Worm (Caenorhabditis elegans) whole organism, early embryonic: ENCODE data around the gene math-14.

Source experiments
- B0310.2 ChIP-seq: sonication (generic microtip); optimal IDR thresholded peaks from 2 replicates; lab custom pipeline; 2016; ENCODE audit warnings: mild to moderate bottlenecking, missing genetic modification characterization, missing compliant biosample characterization
- F13C5.2 ChIP-seq: sonication (generic microtip); optimal IDR thresholded peaks from 2 replicates; lab custom pipeline; 2017; ENCODE audit warnings: mild to moderate bottlenecking, missing genetic modification characterization, inconsistent platforms, missing compliant biosample characterization
- aly-1 ChIP-seq: sonication (generic microtip); optimal IDR thresholded peaks from 2 replicates; lab custom pipeline; 2016; ENCODE audit warnings: missing genetic modification characterization, missing compliant biosample characterization
- ama-1 ChIP-seq: fragments of 150-350 bp; optimal IDR thresholded peaks from 2 replicates; lab custom pipeline; 2014
- ceh-13 ChIP-seq: fragments of 200-800 bp; sonication (Bioruptor generic); optimal IDR thresholded peaks from 2 replicates; lab custom pipeline; 2018; ENCODE audit warnings: mild to moderate bottlenecking, missing genetic modification characterization, missing compliant biosample characterization
- ceh-36 ChIP-seq: sonication (generic microtip); optimal IDR thresholded peaks from 2 replicates; lab custom pipeline; 2016; ENCODE audit warnings: missing genetic modification characterization, inconsistent platforms, missing compliant biosample characterization
- ets-7 ChIP-seq: sonication (generic microtip); optimal IDR thresholded peaks from 2 replicates; lab custom pipeline; 2016; ENCODE audit warnings: missing genotype, missing genetic modification characterization, missing compliant biosample characterization
- flt-1 ChIP-seq: fragments of 200-800 bp; sonication (Bioruptor generic); IDR thresholded peaks from 2 replicates; pipeline ENCODE4 v1.3.6; 2022; ENCODE audit warnings: missing genetic modification characterization, missing compliant biosample characterization
- hmbx-1 ChIP-seq: sonication (generic microtip); optimal IDR thresholded peaks from 2 replicates; lab custom pipeline; 2016; ENCODE audit warnings: mild to moderate bottlenecking, missing genetic modification characterization, missing compliant biosample characterization
- hmg-4 ChIP-seq: fragments of 200-800 bp; sonication (Bioruptor generic); optimal IDR thresholded peaks from 2 replicates; lab custom pipeline; 2018; ENCODE audit warnings: mild to moderate bottlenecking, missing genetic modification characterization, missing compliant biosample characterization
- hnd-1 ChIP-seq: sonication (generic microtip); optimal IDR thresholded peaks from 2 replicates; lab custom pipeline; 2016; ENCODE audit warnings: missing genetic modification characterization, missing compliant biosample characterization
- pes-1 ChIP-seq: fragments of 200-800 bp; sonication (Bioruptor generic); IDR thresholded peaks from 2 replicates; pipeline ENCODE4 v1.3.6; 2022; ENCODE audit warnings: missing genetic modification reagents, missing genetic modification characterization, missing compliant biosample characterization
- scrt-1 ChIP-seq: fragments of 200-800 bp; sonication (Bioruptor generic); IDR thresholded peaks from 2 replicates; pipeline ENCODE4 v1.3.6; 2022; ENCODE audit warnings: missing genetic modification characterization, missing compliant biosample characterization
- sea-1 ChIP-seq: fragments of 200-800 bp; sonication (Bioruptor generic); conservative IDR thresholded peaks from 2 replicates; pipeline ENCODE4 v1.3.6; 2022; ENCODE audit warnings: missing genetic modification characterization, missing compliant biosample characterization
- tbx-11 ChIP-seq: fragments of 200-800 bp; sonication (Bioruptor generic); IDR thresholded peaks from 2 replicates; pipeline ENCODE4 v1.3.6; 2022; ENCODE audit warnings: missing genetic modification characterization, missing compliant biosample characterization
- tbx-37 ChIP-seq: fragments of 200-800 bp; sonication (Bioruptor generic); conservative IDR thresholded peaks from 2 replicates; pipeline ENCODE4 v1.3.6; 2022; ENCODE audit warnings: missing genetic modification reagents, missing genetic modification characterization, missing compliant biosample characterization
- tra-4 ChIP-seq: sonication (generic microtip); optimal IDR thresholded peaks from 2 replicates; lab custom pipeline; 2017; ENCODE audit warnings: missing genetic modification characterization, missing compliant biosample characterization

The math-14 gene

DNA sequence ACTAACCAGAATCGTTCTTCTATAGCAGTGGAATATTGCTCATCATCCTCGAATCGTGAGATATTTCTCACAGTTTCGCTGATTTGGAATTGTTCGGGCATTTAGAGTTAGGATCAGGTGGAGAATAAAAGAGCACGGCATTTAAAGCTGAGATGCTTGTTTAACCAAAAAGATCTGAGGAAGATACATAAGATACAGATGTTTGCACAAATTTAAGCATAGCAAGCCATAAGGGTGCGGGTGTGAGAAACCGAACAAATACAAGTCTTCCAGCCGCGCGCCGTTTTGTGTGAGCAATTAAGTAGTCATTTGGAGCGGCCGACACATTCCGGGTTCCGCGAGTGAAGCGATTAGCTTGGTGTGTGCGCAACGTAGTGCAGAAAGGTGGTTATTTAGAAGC, 17.2 kb downstream of the math-14 start, which contains the start of gene math-7:
Gene math-7 (minus strand): TSS at position 101 of the 400 bp plus-strand sequence.
- TF ChIP-seq ama-1 (lab: Kevin White, UChicago) (no peak), B0310.2 (tag; lab: Kevin White, UChicago) (no peak), ets-7 (no peak), pes-1 (GFP tag; lab: Robert Waterston, UW) (no peak), flt-1 (GFP tag; lab: Robert Waterston, UW) (no peak), ceh-36 (tag; lab: Kevin White, UChicago) (no peak), ceh-13 (GFP tag; lab: Kevin White, UChicago) (no peak), tbx-11 (no peak), aly-1 (tag; lab: Kevin White, UChicago) (no peak), hnd-1 (tag; lab: Kevin White, UChicago) (no peak), F13C5.2 (tag; lab: Kevin White, UChicago) (no peak)

DNA sequence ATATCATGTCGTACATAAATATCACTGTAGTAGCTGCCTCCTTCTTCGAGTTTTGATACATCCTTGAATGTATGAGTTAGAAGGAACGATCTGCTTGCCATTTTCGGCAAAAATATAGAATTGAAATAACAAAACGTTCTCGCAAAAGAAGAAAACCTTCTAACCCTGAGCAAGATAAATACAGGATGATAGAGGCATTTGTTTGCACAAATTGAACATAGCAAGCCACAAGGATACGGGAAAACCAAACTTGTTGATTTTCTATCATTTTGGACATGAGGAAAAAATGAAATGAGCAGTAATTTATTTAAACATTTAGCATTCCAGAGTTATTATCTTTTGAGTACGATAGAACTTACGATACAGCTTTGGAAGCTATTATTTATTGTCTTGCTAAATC, 19.9 kb downstream of the math-14 start, which contains the start of gene math-8:
Gene math-8 (minus strand): TSS at position 101 of the 400 bp plus-strand sequence.
- TF ChIP-seq pes-1 (GFP tag; lab: Robert Waterston, UW) (no peak), tbx-11 (no peak), hnd-1 (tag; lab: Kevin White, UChicago) (no peak), hmg-4 (GFP tag; lab: Kevin White, UChicago) (no peak), sea-1 (GFP tag; lab: Robert Waterston, UW) (no peak), tbx-37 (GFP tag; lab: Robert Waterston, UW) (no peak), tra-4 (tag; lab: Kevin White, UChicago) (no peak)

DNA sequence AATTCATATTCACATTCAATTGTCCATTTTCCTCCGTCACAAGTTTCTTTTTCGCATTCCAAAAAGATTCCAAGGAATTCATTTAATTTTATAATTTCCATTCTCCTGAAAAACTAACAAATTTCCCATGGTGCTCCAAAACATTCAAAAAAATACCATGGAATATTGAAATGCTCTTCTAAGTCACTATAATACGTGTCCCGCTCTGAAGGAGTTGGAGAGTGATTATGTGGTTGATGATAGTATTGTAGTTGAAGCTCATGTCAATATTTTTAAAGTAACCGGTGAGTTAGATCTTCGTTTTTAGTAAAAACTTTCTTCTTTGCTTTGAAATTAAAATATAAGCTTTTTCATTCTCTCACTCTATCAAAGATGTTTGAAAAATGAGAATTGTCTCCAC, 21.5 kb downstream of the math-14 start, which contains the start of gene math-9:
Gene math-9 (minus strand): TSS at position 101 of the 400 bp plus-strand sequence.
- TF ChIP-seq pes-1 (GFP tag; lab: Robert Waterston, UW) = no peak
- no peak for TF ChIP-seq aly-1 (tag; lab: Kevin White, UChicago)
- no peak for TF ChIP-seq hmg-4 (GFP tag; lab: Kevin White, UChicago)
- TF ChIP-seq ceh-13 (GFP tag; lab: Kevin White, UChicago) = no peak
- TF ChIP-seq F13C5.2 (tag; lab: Kevin White, UChicago) = no peak
- no peak for TF ChIP-seq tra-4 (tag; lab: Kevin White, UChicago)
- no peak for TF ChIP-seq hnd-1 (tag; lab: Kevin White, UChicago)
- no peak for TF ChIP-seq sea-1 (GFP tag; lab: Robert Waterston, UW)
- TF ChIP-seq tbx-37 (GFP tag; lab: Robert Waterston, UW) = no peak
- TF ChIP-seq scrt-1 (GFP tag; lab: Robert Waterston, UW) = no peak
- TF ChIP-seq B0310.2 (tag; lab: Kevin White, UChicago) = no peak
- TF ChIP-seq flt-1 (GFP tag; lab: Robert Waterston, UW) = no peak
- no peak for TF ChIP-seq ama-1 (lab: Kevin White, UChicago)

DNA sequence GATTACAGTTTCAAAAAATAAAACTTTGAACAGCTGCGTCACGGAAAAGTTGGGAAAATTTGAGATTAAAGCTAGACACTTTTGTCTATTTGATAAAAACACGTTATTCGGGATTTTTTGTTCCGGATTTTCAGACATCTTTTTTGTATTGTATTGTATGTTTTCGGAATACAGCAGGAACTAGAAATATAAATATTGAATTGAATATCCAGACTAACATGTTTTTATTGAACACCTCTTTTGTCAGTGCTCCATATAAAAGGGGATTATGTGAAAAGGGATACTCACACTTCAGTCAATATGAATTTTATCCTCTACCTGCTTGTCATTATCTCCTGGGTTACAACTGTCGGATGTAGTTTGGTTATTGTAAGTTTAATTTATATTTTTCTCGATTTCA, 24.7 kb downstream of the math-14 start, which contains the start of gene C16C4.1:
Gene C16C4.1 (plus strand): TSS at position 301 of the 400 bp plus-strand sequence.
- no peak for TF ChIP-seq ceh-36 (tag; lab: Kevin White, UChicago)
- no peak for TF ChIP-seq flt-1 (GFP tag; lab: Robert Waterston, UW)
- TF ChIP-seq ets-7 = no peak
- TF ChIP-seq hnd-1 (tag; lab: Kevin White, UChicago) = no peak
- no peak for TF ChIP-seq ama-1 (lab: Kevin White, UChicago)
- no peak for TF ChIP-seq aly-1 (tag; lab: Kevin White, UChicago)
- no peak for TF ChIP-seq tra-4 (tag; lab: Kevin White, UChicago)
- no peak for TF ChIP-seq ceh-13 (GFP tag; lab: Kevin White, UChicago)
- no peak for TF ChIP-seq F13C5.2 (tag; lab: Kevin White, UChicago)
- no peak for TF ChIP-seq sea-1 (GFP tag; lab: Robert Waterston, UW)

DNA sequence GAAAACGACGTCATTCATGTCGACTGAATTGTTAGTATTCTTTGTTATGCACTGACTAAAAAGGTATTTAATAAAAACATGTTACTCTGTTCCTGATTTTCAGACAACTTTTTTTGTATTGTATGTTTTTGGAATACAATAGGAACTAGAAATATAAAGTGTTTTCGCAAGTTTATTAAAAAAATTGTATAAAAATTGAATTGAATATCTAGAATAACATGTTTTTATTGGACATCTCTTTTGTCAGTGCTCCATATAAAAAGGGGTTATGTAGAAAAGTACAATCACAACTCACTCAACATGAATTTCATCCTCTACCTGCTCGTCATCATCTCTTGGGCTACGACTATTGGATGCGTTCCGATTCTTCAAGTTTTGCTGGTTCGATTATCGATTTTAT, 26.1 kb downstream of the math-14 start, which contains the start of gene C46F9.5:
Gene C46F9.5 (plus strand): TSS at position 301 of the 400 bp plus-strand sequence.
- TF ChIP-seq hnd-1 (tag; lab: Kevin White, UChicago) (no peak), ama-1 (lab: Kevin White, UChicago) (no peak), ets-7 (no peak), hmbx-1 (tag; lab: Kevin White, UChicago) (no peak), tbx-11 (no peak), tra-4 (tag; lab: Kevin White, UChicago) (no peak), scrt-1 (GFP tag; lab: Robert Waterston, UW) (no peak), ceh-13 (GFP tag; lab: Kevin White, UChicago) (no peak), aly-1 (tag; lab: Kevin White, UChicago) (no peak)

DNA sequence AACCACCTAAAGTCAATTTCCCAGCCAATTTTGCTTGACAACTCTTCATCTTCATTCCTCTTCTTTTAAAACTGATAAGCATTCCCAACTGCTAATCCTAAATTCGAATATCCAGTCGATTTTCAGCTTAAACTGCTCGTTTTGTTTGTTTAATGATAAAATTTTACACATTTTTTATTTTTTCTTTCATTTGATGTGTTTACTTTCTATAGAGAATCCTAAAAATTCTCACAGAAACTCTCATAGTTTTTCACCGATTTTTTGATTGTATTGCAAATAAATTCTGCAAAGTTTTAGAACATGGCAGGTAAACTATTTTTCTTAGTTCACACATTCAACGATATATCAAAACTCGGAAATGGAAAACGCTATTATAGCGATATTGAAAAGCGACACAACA, 26.5 kb downstream of the math-14 start, which contains the start of gene math-25:
Gene math-25 (plus strand): TSS at position 301 of the 400 bp plus-strand sequence.
- TF ChIP-seq hmg-4 (GFP tag; lab: Kevin White, UChicago) (no peak), flt-1 (GFP tag; lab: Robert Waterston, UW) (no peak), scrt-1 (GFP tag; lab: Robert Waterston, UW) (no peak), tra-4 (tag; lab: Kevin White, UChicago) (no peak), ceh-13 (GFP tag; lab: Kevin White, UChicago) (no peak), aly-1 (tag; lab: Kevin White, UChicago) (no peak), ceh-36 (tag; lab: Kevin White, UChicago) (no peak), ama-1 (lab: Kevin White, UChicago) (no peak), F13C5.2 (tag; lab: Kevin White, UChicago) (no peak), ets-7 (no peak), B0310.2 (tag; lab: Kevin White, UChicago) (no peak), tbx-11 (no peak)

DNA sequence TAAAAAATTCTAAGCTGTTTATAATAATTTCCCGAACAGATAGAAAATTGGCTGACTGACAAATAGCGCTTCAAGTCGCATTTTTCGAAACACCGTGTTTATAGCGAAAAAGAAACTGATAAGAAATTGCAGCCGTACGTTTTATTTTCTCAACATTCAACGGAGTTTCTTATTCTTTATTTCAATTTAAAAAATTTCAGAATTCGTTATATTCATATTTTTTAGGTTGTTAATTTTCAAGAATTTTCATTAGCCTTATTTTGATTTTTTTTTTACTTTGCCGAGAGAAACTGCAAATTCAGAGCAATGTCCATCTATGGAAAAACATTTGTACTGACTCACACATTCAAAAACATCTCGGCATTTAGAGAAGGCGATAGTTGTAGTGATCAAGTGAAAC, 28.7 kb downstream of the math-14 start, which contains the start of gene C46F9.6:
Gene C46F9.6 (plus strand): TSS at position 301 of the 400 bp plus-strand sequence.
- no peak for TF ChIP-seq ceh-36 (tag; lab: Kevin White, UChicago)
- TF ChIP-seq B0310.2 (tag; lab: Kevin White, UChicago) = no peak
- no peak for TF ChIP-seq aly-1 (tag; lab: Kevin White, UChicago)
- no peak for TF ChIP-seq hmg-4 (GFP tag; lab: Kevin White, UChicago)
- TF ChIP-seq ets-7 = no peak
